Worm (Caenorhabditis elegans): ENCODE data around the gene nsph-3.1.
"Not testable (repeated sequence)": the region's sequence is repeated elsewhere in the genome, so short reads cannot be mapped to it uniquely, and the experiment has no call there.

Gene nsph-3.1

DNA sequence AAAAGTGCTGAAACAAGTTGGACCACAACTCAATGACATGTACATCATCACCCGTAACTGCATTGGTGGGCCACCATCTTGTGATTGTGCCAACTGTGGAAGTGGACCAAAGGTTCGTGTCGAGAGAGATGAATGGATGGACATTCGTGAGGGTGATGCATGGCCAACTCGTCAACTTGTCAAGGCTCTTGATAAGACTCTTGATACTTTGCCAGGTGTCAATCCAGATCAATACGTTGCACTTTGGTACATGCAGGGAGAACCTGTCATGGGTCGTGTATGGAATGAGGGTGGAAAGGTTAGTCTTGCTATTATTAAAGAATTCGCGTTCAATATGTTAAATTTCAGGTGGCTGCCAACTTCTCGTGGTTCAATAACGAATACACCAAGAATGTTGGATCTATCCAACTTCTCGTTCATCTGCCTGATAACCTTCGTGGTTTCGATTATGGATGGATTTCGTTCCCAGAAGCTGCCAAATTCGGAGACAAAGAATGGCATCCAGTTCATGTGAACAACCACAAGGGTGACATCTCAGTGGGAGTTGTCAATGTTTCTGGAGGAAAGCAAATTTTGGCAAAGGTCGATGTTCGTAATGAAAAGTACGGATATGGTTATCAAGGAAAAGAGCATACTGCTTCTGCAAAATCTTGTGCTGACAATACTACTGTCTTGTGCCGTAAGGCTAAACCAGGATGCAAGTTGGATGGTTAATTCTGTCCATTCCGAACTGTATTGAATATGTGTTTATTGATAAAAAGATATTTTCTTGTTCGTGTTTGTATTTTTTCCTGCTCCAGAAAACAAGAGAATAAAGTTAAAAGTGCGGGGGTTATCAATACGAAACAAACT lies 979 bp downstream of the nsph-3.1 start:
- no peak for TF ChIP-seq nfya-1 (tag; optimal IDR thresholded peaks at IDR 0.05)
- no peak for TF ChIP-seq pha-2 (tag; optimal IDR thresholded peaks at IDR 0.05)
- TF ChIP-seq ceh-31 (tag; optimal IDR thresholded peaks at IDR 0.05): no peak
- no peak for TF ChIP-seq pat-9 (tag; optimal IDR thresholded peaks at IDR 0.05)
- no peak for TF ChIP-seq tbx-2 (tag; optimal IDR thresholded peaks at IDR 0.05)
- TF ChIP-seq K02D7.2 (tag; optimal IDR thresholded peaks at IDR 0.05): no peak
- no peak for TF ChIP-seq hlh-15 (tag; optimal IDR thresholded peaks at IDR 0.05)
- no peak for TF ChIP-seq elt-2 (tag; optimal IDR thresholded peaks at IDR 0.05)
- TF ChIP-seq F13H6.1 (tag; optimal IDR thresholded peaks at IDR 0.05): no peak
- no peak for TF ChIP-seq nhr-232 (tag; optimal IDR thresholded peaks at IDR 0.05)
- TF ChIP-seq lin-11 (tag; optimal IDR thresholded peaks at IDR 0.05): no peak
- no peak for TF ChIP-seq unc-3 (GFP tag; conservative IDR thresholded peaks at IDR 0.05)
- no peak for TF ChIP-seq unc-3 (tag; optimal IDR thresholded peaks at IDR 0.05)
- TF ChIP-seq ceh-24 (tag; optimal IDR thresholded peaks at IDR 0.05): no peak

DNA sequence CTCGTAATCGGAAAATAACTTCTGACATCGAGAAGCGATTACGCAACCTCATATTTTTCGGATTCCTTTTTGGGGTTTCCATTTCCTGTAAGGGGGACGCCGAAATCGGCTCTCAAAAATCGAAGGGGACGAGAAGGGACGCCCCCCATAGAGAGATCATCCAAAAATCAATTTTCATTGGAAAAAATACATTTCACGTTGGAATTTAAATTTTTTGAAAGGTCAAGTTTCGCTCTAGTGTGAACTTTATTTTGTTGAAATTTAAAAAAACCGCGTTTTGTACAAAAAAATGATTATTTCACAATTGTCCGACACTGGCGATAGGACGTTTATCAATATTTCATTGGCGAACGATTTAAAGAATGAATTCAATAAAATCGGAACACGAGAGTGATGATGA lies 2.4 kb downstream of the nsph-3.1 start, which contains the start of gene Y69E1A.3:
Gene Y69E1A.3 (plus strand): TSS at position 301 of the 400 bp plus-strand sequence.
- TF ChIP-seq eyg-1 (tag; optimal IDR thresholded peaks at IDR 0.05): no peak
- no peak for TF ChIP-seq K02D7.2 (tag; optimal IDR thresholded peaks at IDR 0.05)
- TF ChIP-seq Y22D7AL.16 (tag; optimal IDR thresholded peaks at IDR 0.05): no peak
- no peak for TF ChIP-seq pat-9 (tag; optimal IDR thresholded peaks at IDR 0.05)
- TF ChIP-seq lin-11 (tag; optimal IDR thresholded peaks at IDR 0.05): no peak
- no peak for TF ChIP-seq ttx-3 (tag; optimal IDR thresholded peaks at IDR 0.05)
- TF ChIP-seq hlh-8 (tag; optimal IDR thresholded peaks at IDR 0.05): no peak
- TF ChIP-seq pros-1 (tag; optimal IDR thresholded peaks at IDR 0.05): no peak
- no peak for TF ChIP-seq unc-3 (GFP tag; conservative IDR thresholded peaks at IDR 0.05)
- TF ChIP-seq unc-3 (tag; optimal IDR thresholded peaks at IDR 0.05): no peak
- no peak for TF ChIP-seq ceh-18 (tag; optimal IDR thresholded peaks at IDR 0.05)
- TF ChIP-seq tbx-2 (tag; optimal IDR thresholded peaks at IDR 0.05): no peak
- TF ChIP-seq ceh-22 (tag; optimal IDR thresholded peaks at IDR 0.05): no peak
- TF ChIP-seq hlh-30 (tag; optimal IDR thresholded peaks at IDR 0.05; ENCODE audit: insufficient read depth): no peak
- no peak for TF ChIP-seq tbx-7 (tag; optimal IDR thresholded peaks at IDR 0.05)

DNA sequence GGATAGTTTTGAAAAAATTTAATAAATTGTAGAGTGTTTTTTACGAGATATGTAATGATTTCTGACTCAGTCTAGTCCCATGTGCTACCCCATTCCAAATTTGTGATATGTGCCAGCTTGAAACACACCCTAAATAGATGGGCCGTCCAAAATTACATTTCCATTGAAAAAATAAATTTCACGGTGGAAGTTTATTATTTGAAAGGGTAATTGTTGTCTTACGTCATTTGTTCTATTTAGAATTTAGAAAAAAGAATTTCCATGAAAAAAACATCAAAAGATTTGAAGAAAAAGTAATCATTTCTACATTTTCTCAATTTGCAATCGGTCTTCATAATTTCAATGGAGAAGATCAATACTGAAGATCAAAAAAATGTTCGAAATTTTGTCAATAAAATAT lies 5.3 kb downstream of the nsph-3.1 start, which contains the start of gene Y69E1A.4:
Gene Y69E1A.4 (plus strand): TSS at position 301 of the 400 bp plus-strand sequence.
- not testable (repeated sequence) for TF ChIP-seq ets-4 (tag; optimal IDR thresholded peaks at IDR 0.05); F13H6.1 (tag; optimal IDR thresholded peaks at IDR 0.05); hlh-30 (tag; optimal IDR thresholded peaks at IDR 0.05; ENCODE audit: insufficient read depth)

DNA sequence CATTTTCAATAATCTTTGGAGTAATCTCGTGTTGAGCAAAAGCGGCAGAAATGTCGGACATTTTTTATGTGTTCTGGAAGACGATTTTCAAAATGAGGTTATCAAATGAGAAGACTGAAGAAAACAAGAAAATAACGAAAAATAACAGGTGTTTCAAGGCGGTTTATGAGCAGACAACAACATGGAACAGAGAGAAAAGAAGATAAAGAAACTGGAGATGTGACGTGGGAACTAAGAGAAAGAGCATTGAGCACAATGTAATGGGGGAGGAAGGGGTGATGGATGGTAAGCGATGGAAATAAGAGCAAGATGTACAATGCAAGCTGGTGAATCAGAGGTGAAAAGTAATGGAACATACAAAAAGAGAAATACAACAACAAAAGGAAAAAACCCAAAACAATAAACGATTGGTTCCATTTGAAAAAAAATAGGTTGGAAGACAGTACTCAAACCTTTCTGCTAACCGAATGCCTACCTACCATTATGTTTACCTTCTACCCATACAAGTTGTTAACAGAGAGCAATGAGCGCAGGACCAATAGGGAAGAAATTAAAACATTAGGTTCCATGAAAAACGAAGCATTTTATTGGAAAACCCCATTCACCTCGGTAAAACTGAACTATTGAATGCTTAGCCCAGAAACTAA lies 8.1 kb downstream of the nsph-3.1 start, which contains the start of gene Y69E1A.5:
Gene Y69E1A.5 (minus strand): TSS at position 73 of the 647 bp plus-strand sequence.
- TF ChIP-seq tbx-2 (tag; optimal IDR thresholded peaks at IDR 0.05) (peak; percentile 22), ceh-14 (tag; optimal IDR thresholded peaks at IDR 0.05) (no peak), unc-55 (GFP tag; optimal IDR thresholded peaks at IDR 0.05) (peak; percentile 14)

DNA sequence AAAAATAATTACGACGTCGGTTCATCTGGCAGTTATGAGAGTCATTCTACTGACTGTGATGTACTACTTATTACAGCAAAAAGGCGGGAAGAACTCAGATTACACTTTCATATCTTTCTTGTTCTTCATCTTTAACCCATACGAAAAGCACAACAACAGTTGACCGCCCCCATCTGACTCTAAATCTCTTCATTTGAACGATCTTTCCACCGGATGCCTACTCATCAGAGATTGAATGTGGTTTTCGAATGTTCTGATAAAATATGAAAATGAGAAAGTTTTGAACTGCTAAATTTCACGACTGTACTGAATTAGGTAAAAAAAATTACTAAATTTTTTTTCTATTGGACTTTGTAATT lies 8.6 kb downstream of the nsph-3.1 start, which contains the start of gene sri-19:
Gene sri-19 (plus strand): TSS at position 143 of the 359 bp plus-strand sequence.
- TF ChIP-seq elt-2 (tag; optimal IDR thresholded peaks at IDR 0.05): no peak
- no peak for TF ChIP-seq ceh-48 (tag; optimal IDR thresholded peaks at IDR 0.05)
- TF ChIP-seq pqm-1 (tag; optimal IDR thresholded peaks at IDR 0.05): no peak
- TF ChIP-seq syd-9 (tag; optimal IDR thresholded peaks at IDR 0.05): no peak
- TF ChIP-seq sox-2 (GFP tag; IDR thresholded peaks at IDR 0.05): no peak

Data from whole organism, late embryonic.